Worm (Caenorhabditis elegans) whole organism, late embryonic: Measurements from ENCODE around the gene lgl-1.

ENCODE experiments used
- Y22D7AL.16 ChIP-seq: sonication (generic microtip); optimal IDR thresholded peaks from 2 replicates; lab custom pipeline; 2016; ENCODE audit warnings: missing genetic modification characterization, missing compliant biosample characterization
- ahr-1 ChIP-seq: sonication (generic microtip); optimal IDR thresholded peaks from 2 replicates; lab custom pipeline; 2016; ENCODE audit warnings: missing genetic modification characterization, missing compliant biosample characterization
- ama-1 ChIP-seq: fragments of 150-350 bp; optimal IDR thresholded peaks from 2 replicates; lab custom pipeline; 2014
- ceh-22 ChIP-seq: sonication (generic microtip); optimal IDR thresholded peaks from 2 replicates; lab custom pipeline; 2017; ENCODE audit warnings: missing biosample characterization, missing genetic modification characterization
- ceh-24 ChIP-seq: sonication (generic microtip); optimal IDR thresholded peaks from 2 replicates; lab custom pipeline; 2016; ENCODE audit warnings: mild to moderate bottlenecking, missing genetic modification characterization, missing compliant biosample characterization
- ceh-31 ChIP-seq: sonication (generic microtip); optimal IDR thresholded peaks from 2 replicates; lab custom pipeline; 2016; ENCODE audit warnings: missing genetic modification characterization, missing compliant biosample characterization
- ceh-34 ChIP-seq: sonication (generic microtip); optimal IDR thresholded peaks from 2 replicates; lab custom pipeline; 2016; ENCODE audit warnings: mild to moderate bottlenecking, missing genetic modification characterization, missing compliant biosample characterization
- ceh-45 ChIP-seq: fragments of 200-800 bp; sonication (Bioruptor generic); IDR thresholded peaks from 2 replicates; pipeline ENCODE4 v1.3.6; 2022; ENCODE audit warnings: missing genetic modification reagents, missing genetic modification characterization, missing compliant biosample characterization
- ceh-48 ChIP-seq: sonication (generic microtip); optimal IDR thresholded peaks from 2 replicates; lab custom pipeline; 2016; ENCODE audit warnings: missing genetic modification characterization, inconsistent platforms, missing compliant biosample characterization
- ceh-6 ChIP-seq: fragments of 200-800 bp; sonication (Bioruptor generic); optimal IDR thresholded peaks from 2 replicates; lab custom pipeline; 2018; ENCODE audit warnings: mild to moderate bottlenecking, missing genetic modification characterization, missing compliant biosample characterization
- ceh-9 ChIP-seq: sonication (generic microtip); optimal IDR thresholded peaks from 2 replicates; lab custom pipeline; 2016; ENCODE audit warnings: mild to moderate bottlenecking, missing genetic modification characterization, inconsistent platforms, missing compliant biosample characterization
- dmd-4 ChIP-seq: sonication (generic microtip); optimal IDR thresholded peaks from 2 replicates; lab custom pipeline; 2016; ENCODE audit warnings: borderline replicate concordance, missing genetic modification characterization, missing compliant biosample characterization
- dve-1 ChIP-seq: sonication (generic microtip); optimal IDR thresholded peaks from 2 replicates; lab custom pipeline; 2017; ENCODE audit warnings: antibody characterized with exemption, mild to moderate bottlenecking, missing genetic modification characterization, missing compliant biosample characterization
- elt-4 ChIP-seq: sonication (generic microtip); optimal IDR thresholded peaks from 2 replicates; lab custom pipeline; 2016; ENCODE audit warnings: missing genetic modification characterization, missing compliant biosample characterization
- ets-4 ChIP-seq: sonication (generic microtip); optimal IDR thresholded peaks from 2 replicates; lab custom pipeline; 2016; ENCODE audit warnings: missing genetic modification characterization, missing compliant biosample characterization
- fax-1 ChIP-seq: sonication (generic microtip); optimal IDR thresholded peaks from 2 replicates; lab custom pipeline; 2016; ENCODE audit warnings: missing genotype, missing genetic modification characterization, missing compliant biosample characterization
- fkh-6 ChIP-seq: sonication (generic microtip); optimal IDR thresholded peaks from 2 replicates; lab custom pipeline; 2016; ENCODE audit warnings: missing genetic modification characterization, missing compliant biosample characterization
- gmeb-2 ChIP-seq: sonication (generic microtip); optimal IDR thresholded peaks from 2 replicates; lab custom pipeline; 2016; ENCODE audit warnings: missing genetic modification characterization, inconsistent platforms, missing compliant biosample characterization
- hlh-30 ChIP-seq: sonication (generic microtip); optimal IDR thresholded peaks from 2 replicates; lab custom pipeline; 2017; ENCODE audit warnings: antibody characterized with exemption, missing genetic modification characterization, missing compliant biosample characterization; ENCODE audit not compliant: insufficient read depth
- hlh-6 ChIP-seq: sonication (generic microtip); optimal IDR thresholded peaks from 2 replicates; lab custom pipeline; 2016; ENCODE audit warnings: missing genotype, missing genetic modification characterization, missing compliant biosample characterization
- hlh-8 ChIP-seq: sonication (generic microtip); optimal IDR thresholded peaks from 2 replicates; lab custom pipeline; 2016; ENCODE audit warnings: missing genotype, missing genetic modification characterization, missing compliant biosample characterization
- lim-6 ChIP-seq: sonication (generic microtip); optimal IDR thresholded peaks from 2 replicates; lab custom pipeline; 2016; ENCODE audit warnings: missing genetic modification characterization, missing compliant biosample characterization
- mec-3 ChIP-seq: sonication (generic microtip); optimal IDR thresholded peaks from 2 replicates; lab custom pipeline; 2016; ENCODE audit warnings: borderline replicate concordance, missing genetic modification characterization, missing compliant biosample characterization
- nhr-11 ChIP-seq: fragments of 150-350 bp; optimal IDR thresholded peaks from 2 replicates; lab custom pipeline; 2014; ENCODE audit warnings: missing biosample characterization, missing genetic modification characterization
- nhr-232 ChIP-seq: sonication (generic microtip); optimal IDR thresholded peaks from 2 replicates; lab custom pipeline; 2016; ENCODE audit warnings: missing genetic modification characterization, missing compliant biosample characterization
- pag-3 ChIP-seq: sonication (generic microtip); optimal IDR thresholded peaks from 2 replicates; lab custom pipeline; 2016; ENCODE audit warnings: missing compliant biosample characterization, missing genetic modification characterization, borderline replicate concordance
- pat-9 ChIP-seq: fragments of 200-800 bp; sonication (Bioruptor generic); optimal IDR thresholded peaks from 2 replicates; lab custom pipeline; 2018; ENCODE audit warnings: mild to moderate bottlenecking, missing genetic modification characterization, moderate library complexity, missing compliant biosample characterization
- pax-1 ChIP-seq: fragments of 150-350 bp; optimal IDR thresholded peaks from 2 replicates; lab custom pipeline; 2014; ENCODE audit warnings: missing biosample characterization, missing genetic modification characterization
- pha-2 ChIP-seq: sonication (generic microtip); optimal IDR thresholded peaks from 2 replicates; lab custom pipeline; 2017; ENCODE audit warnings: mild to moderate bottlenecking, missing genetic modification characterization, missing compliant biosample characterization
- pqm-1 ChIP-seq: sonication (generic microtip); optimal IDR thresholded peaks from 2 replicates; lab custom pipeline; 2016; ENCODE audit warnings: missing genetic modification characterization, missing compliant biosample characterization
- pros-1 ChIP-seq: fragments of 150-350 bp; optimal IDR thresholded peaks from 2 replicates; lab custom pipeline; 2014; ENCODE audit warnings: missing biosample characterization, missing genetic modification reagents, missing genetic modification characterization
- ref-2 ChIP-seq: sonication (generic microtip); optimal IDR thresholded peaks from 2 replicates; lab custom pipeline; 2016; ENCODE audit warnings: missing genetic modification characterization, missing compliant biosample characterization
- rnt-1 ChIP-seq: sonication (generic microtip); optimal IDR thresholded peaks from 2 replicates; lab custom pipeline; 2016; ENCODE audit warnings: missing genetic modification characterization, missing compliant biosample characterization
- sdc-2 ChIP-seq: sonication (generic microtip); optimal IDR thresholded peaks from 2 replicates; lab custom pipeline; 2016; ENCODE audit warnings: missing genotype, missing genetic modification characterization, missing compliant biosample characterization
- sox-4 ChIP-seq: sonication (generic microtip); optimal IDR thresholded peaks from 2 replicates; lab custom pipeline; 2017; ENCODE audit warnings: mild to moderate bottlenecking, missing genetic modification characterization, inconsistent platforms, missing compliant biosample characterization
- syd-9 ChIP-seq: sonication (generic microtip); optimal IDR thresholded peaks from 2 replicates; lab custom pipeline; 2016; ENCODE audit warnings: mild to moderate bottlenecking, missing genetic modification characterization, moderate library complexity, missing compliant biosample characterization
- tbx-2 ChIP-seq: sonication (generic microtip); optimal IDR thresholded peaks from 2 replicates; lab custom pipeline; 2016; ENCODE audit warnings: missing genetic modification characterization, missing compliant biosample characterization
- tbx-7 ChIP-seq: sonication (generic microtip); optimal IDR thresholded peaks from 2 replicates; lab custom pipeline; 2016; ENCODE audit warnings: missing genotype, missing genetic modification characterization, missing compliant biosample characterization
- ttx-3 ChIP-seq: sonication (generic microtip); optimal IDR thresholded peaks from 2 replicates; lab custom pipeline; 2016; ENCODE audit warnings: missing genetic modification reagents, missing genetic modification characterization, missing compliant biosample characterization
- unc-42 ChIP-seq: sonication (generic microtip); optimal IDR thresholded peaks from 2 replicates; lab custom pipeline; 2016; ENCODE audit warnings: missing genotype, missing genetic modification characterization, missing compliant biosample characterization
- unc-55 ChIP-seq: sonication (generic microtip); optimal IDR thresholded peaks from 2 replicates; lab custom pipeline; 2017; ENCODE audit warnings: missing biosample characterization, missing genetic modification reagents, missing genetic modification characterization
- ztf-16 ChIP-seq: sonication (generic microtip); optimal IDR thresholded peaks from 2 replicates; lab custom pipeline; 2017; ENCODE audit warnings: missing genetic modification characterization, missing compliant biosample characterization

Gene lgl-1

ce11 chrX:912564-912963 lies 41.7 kb upstream of the lgl-1 start:
- no peak for TF ChIP-seq hlh-30 (tag; lab: Kevin White, UChicago)
- no peak for TF ChIP-seq ahr-1
- no peak for TF ChIP-seq ztf-16
- no peak for TF ChIP-seq ceh-48 (tag; lab: Kevin White, UChicago)
- no peak for TF ChIP-seq lim-6 (tag; lab: Kevin White, UChicago)
- TF ChIP-seq mec-3 (tag; lab: Kevin White, UChicago): no peak
- no peak for TF ChIP-seq ama-1
- TF ChIP-seq elt-4 (tag; lab: Kevin White, UChicago): no peak
- TF ChIP-seq pat-9: no peak
- TF ChIP-seq ttx-3 (tag; lab: Kevin White, UChicago): no peak
- no peak for TF ChIP-seq syd-9 (tag; lab: Kevin White, UChicago)
- TF ChIP-seq fax-1: no peak
- no peak for TF ChIP-seq unc-55 (GFP tag; lab: Kevin White, UChicago)
- TF ChIP-seq pros-1 (tag; lab: Kevin White, UChicago): no peak
- TF ChIP-seq hlh-8 (tag; lab: Kevin White, UChicago): no peak

ce11 chrX:910337-910736 lies 39.4 kb upstream of the lgl-1 start:
- TF ChIP-seq nhr-232 (tag; lab: Kevin White, UChicago) (no peak), unc-42 (peak; percentile 37)
- TF ChIP-seq, all 69 proteins: peak for 1

- TF ChIP-seq ceh-45 (GFP tag; lab: Robert Waterston, UW): no peak
- TF ChIP-seq ceh-24 (tag; lab: Kevin White, UChicago): no peak
- no peak for TF ChIP-seq pag-3
- TF ChIP-seq fkh-6 (tag; lab: Kevin White, UChicago): no peak
- TF ChIP-seq hlh-30 (tag; lab: Kevin White, UChicago): no peak
- TF ChIP-seq ceh-22 (tag; lab: Kevin White, UChicago): no peak
- TF ChIP-seq ama-1: no peak
- TF ChIP-seq, all 69 proteins: peak for 0
Measured at ce11 chrX:902512-902911, 31.6 kb upstream of the lgl-1 start, which contains the start of gene ZC13.10. Gene ZC13.10 (minus strand): TSS chrX:902612.

ce11 chrX:897948-898347 lies 27.1 kb upstream of the lgl-1 start, which contains the start of gene mab-7:
Gene mab-7 (minus strand): TSS chrX:898048.
- TF ChIP-seq nhr-11 (tag; lab: Kevin White, UChicago): no peak
- TF ChIP-seq tbx-7 (tag; lab: Kevin White, UChicago): no peak
- TF ChIP-seq sdc-2 (tag; lab: Kevin White, UChicago): no peak
- no peak for TF ChIP-seq Y22D7AL.16
- TF ChIP-seq ceh-34: no peak
- TF ChIP-seq hlh-30 (tag; lab: Kevin White, UChicago): no peak
- TF ChIP-seq pat-9: no peak
- no peak for TF ChIP-seq unc-55 (GFP tag; lab: Kevin White, UChicago)
- no peak for TF ChIP-seq lim-6 (tag; lab: Kevin White, UChicago)
- TF ChIP-seq hlh-6 (tag; lab: Kevin White, UChicago): no peak
- no peak for TF ChIP-seq ets-4 (tag; lab: Kevin White, UChicago)
- no peak for TF ChIP-seq rnt-1 (tag; lab: Kevin White, UChicago)
- no peak for TF ChIP-seq ref-2 (tag; lab: Kevin White, UChicago)
- no peak for TF ChIP-seq syd-9 (tag; lab: Kevin White, UChicago)
- no peak for TF ChIP-seq ama-1
- TF ChIP-seq dmd-4 (tag; lab: Kevin White, UChicago): no peak
- no peak for TF ChIP-seq sox-4
- TF ChIP-seq fax-1: no peak

- no peak for TF ChIP-seq ceh-31 (tag; lab: Kevin White, UChicago)
- TF ChIP-seq pat-9: no peak
- no peak for TF ChIP-seq ceh-6
- no peak for TF ChIP-seq dve-1 (tag; lab: Kevin White, UChicago)
- TF ChIP-seq gmeb-2 (tag; lab: Kevin White, UChicago): no peak
- no peak for TF ChIP-seq ttx-3 (tag; lab: Kevin White, UChicago)
- no peak for TF ChIP-seq ceh-9 (tag; lab: Kevin White, UChicago)
- TF ChIP-seq tbx-2 (tag; lab: Kevin White, UChicago): no peak
- no peak for TF ChIP-seq pqm-1 (tag; lab: Kevin White, UChicago)
- no peak for TF ChIP-seq pax-1 (tag; lab: Kevin White, UChicago)
- no peak for TF ChIP-seq sdc-2 (tag; lab: Kevin White, UChicago)
- TF ChIP-seq pha-2 (tag; lab: Kevin White, UChicago): no peak
- TF ChIP-seq, all 69 proteins: peak for 0
Measured at ce11 chrX:888294-888693, 17.4 kb upstream of the lgl-1 start, which contains the start of gene mam-1. Gene mam-1 (minus strand): TSS chrX:888394.
